Worm (Caenorhabditis elegans): ENCODE results near the gene Y50D4C.12.

Gene Y50D4C.12

DNA sequence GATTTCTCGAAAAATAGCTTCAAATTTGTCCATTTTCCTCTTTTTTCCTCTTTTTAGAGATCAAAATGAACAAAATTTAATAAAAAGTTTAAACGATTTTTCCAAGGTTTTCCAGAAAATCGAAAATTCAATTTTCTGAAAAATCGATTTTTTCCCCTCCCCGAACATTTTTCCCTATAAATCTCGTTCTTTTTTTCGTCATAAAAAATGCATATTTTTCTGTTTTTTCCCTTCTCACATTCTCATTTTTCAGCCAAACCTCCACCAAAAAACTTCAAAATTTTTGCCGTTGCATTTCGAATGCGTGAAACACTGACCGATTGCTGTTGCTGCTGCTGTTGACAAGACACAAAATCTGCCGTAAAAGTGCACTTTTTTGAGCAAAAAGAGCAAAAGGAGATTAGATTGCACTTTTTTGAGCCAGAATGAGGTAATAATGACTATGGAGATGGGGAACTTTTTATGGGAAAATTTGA lies at the start of gene Y50D4C.12, which contains the start of gene unc-34:
Gene Y50D4C.12 (plus strand): TSS at position 301 of the 476 bp plus-strand sequence.
Gene unc-34 (plus strand): TSS at position 426 of the 476 bp plus-strand sequence.
- TF ChIP-seq K02D7.2 (tag; optimal IDR thresholded peaks at IDR 0.05) (no peak), pha-4 (tag; optimal IDR thresholded peaks at IDR 0.05) (no peak)

DNA sequence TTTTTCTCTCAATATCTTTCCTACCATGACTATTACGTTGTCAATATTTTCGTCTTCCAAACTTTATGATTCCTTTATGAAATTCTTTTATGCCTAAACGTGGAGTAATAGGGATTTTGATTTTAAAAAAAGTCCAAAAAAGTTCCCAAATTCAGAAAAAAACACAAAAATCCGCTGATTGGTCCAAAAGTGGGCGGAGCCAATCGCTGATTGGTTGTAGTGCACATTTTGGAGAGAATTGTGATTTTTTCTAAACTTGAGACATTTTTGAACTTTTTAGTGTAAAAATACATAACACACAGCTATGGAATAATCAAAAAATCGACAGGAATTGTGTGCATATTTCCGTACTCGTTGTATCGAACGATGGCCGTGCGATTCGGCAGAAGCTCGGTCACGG lies 43.0 kb upstream of the Y50D4C.12 start:
- TF ChIP-seq zip-5 (tag; optimal IDR thresholded peaks at IDR 0.05) (no peak), pax-1 (tag; optimal IDR thresholded peaks at IDR 0.05) (no peak), nfya-1 (tag; optimal IDR thresholded peaks at IDR 0.05) (peak; percentile 66), che-1 (tag; optimal IDR thresholded peaks at IDR 0.05) (no peak)

DNA sequence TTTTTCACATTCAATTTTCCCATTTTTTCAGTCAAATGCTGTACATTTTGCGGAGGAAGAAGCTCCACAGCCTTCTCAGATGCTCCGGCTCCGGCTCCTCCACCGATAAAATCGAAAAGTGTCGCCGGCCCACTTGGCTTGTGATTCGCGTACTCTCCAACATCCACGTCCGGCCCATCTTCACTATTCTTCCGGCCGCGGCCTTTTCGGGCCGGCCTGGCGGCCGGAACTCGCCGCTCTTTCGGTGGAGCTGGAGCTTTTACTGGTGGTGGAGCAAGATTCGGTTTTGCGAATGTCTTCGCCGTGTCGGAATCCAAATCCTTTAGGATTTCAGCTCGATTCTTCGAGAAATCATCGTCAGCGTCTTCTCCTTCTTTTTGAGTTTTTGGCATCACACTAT lies 39.8 kb upstream of the Y50D4C.12 start:
- TF ChIP-seq C08G9.2 (tag; optimal IDR thresholded peaks at IDR 0.05) (no peak), nfya-1 (tag; optimal IDR thresholded peaks at IDR 0.05) (no peak), madf-2 (tag; optimal IDR thresholded peaks at IDR 0.05) (no peak), eyg-1 (tag; optimal IDR thresholded peaks at IDR 0.05) (no peak), ceh-24 (tag; optimal IDR thresholded peaks at IDR 0.05) (no peak), lin-11 (tag; optimal IDR thresholded peaks at IDR 0.05) (no peak), K09A11.1 (tag; optimal IDR thresholded peaks at IDR 0.05; ENCODE audit: insufficient read depth) (no peak), fkh-6 (tag; optimal IDR thresholded peaks at IDR 0.05) (no peak), ceh-22 (tag; optimal IDR thresholded peaks at IDR 0.05) (no peak), tbx-2 (tag; optimal IDR thresholded peaks at IDR 0.05) (no peak), pag-3 (tag; optimal IDR thresholded peaks at IDR 0.05; ENCODE audit: borderline replicate concordance) (no peak), ama-1 (optimal IDR thresholded peaks at IDR 0.05) (no peak)

DNA sequence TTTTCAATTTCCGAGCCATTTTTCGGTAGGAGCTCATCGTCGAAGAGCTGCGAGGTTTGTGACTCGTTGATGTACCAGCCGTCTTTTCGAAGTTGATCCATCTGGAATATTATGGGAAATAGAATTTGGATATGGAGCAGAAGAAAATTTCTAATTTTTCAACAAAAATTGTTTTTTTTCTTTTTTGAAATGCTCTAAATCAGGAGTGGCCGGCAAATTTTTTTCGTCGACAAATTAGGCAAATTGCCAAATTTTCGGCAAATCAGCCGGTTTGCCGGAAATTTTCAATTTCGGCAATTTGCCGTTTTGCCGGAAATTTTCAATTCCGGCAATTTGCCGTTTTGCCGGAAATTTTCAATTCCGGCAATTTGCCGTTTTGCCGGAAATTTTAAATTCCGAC lies 37.2 kb upstream of the Y50D4C.12 start, which contains the start of gene Y50D4C.3:
Gene Y50D4C.3 (minus strand): TSS at position 101 of the 400 bp plus-strand sequence.
- no peak for TF ChIP-seq unc-86 (tag; optimal IDR thresholded peaks at IDR 0.05)
- no peak for TF ChIP-seq elt-4 (tag; optimal IDR thresholded peaks at IDR 0.05)
- no peak for TF ChIP-seq ceh-34 (tag; optimal IDR thresholded peaks at IDR 0.05)
- no peak for TF ChIP-seq ceh-31 (tag; optimal IDR thresholded peaks at IDR 0.05)
- no peak for TF ChIP-seq dve-1 (tag; optimal IDR thresholded peaks at IDR 0.05)
- no peak for TF ChIP-seq unc-55 (GFP tag; optimal IDR thresholded peaks at IDR 0.05)

DNA sequence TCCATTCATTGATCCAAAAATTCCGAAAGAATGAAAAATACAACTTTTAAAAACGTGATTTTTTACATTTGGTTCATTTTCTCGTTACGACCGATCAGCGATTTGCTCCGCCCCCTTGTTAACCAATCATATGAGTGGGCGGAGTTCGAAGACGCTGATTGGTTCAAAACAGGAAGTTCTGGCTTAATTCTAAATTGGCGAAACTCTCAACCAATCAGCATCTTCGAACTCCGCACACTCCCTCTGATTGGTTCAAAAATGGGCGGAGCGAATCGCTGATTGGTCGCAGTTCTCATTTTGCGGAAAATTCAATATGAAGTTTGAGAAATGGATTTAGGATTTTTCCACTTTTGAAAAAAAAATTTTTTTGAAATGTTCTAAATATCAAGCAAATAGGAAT lies 36.6 kb upstream of the Y50D4C.12 start:
- no peak for TF ChIP-seq ceh-9 (tag; optimal IDR thresholded peaks at IDR 0.05)
- TF ChIP-seq nfya-1 (tag; optimal IDR thresholded peaks at IDR 0.05), result peak; percentile 82

DNA sequence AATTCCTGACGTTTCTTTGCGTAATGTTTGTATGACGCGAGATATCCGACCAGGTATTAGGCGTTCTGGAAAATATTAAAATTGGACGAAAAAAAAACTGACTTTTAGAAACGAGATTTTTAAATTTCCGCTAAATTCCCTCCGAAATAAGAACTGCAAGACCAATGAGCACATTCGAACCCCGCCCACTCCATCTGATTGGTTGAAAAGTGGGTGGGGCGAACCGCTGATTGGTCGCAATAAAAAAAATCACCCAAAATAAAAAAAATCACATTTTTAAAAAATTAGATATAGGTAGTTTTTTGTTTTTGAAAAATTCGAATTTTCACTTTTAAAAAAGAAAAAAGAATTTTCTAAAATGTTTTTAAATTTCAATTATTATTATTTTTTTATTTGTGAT lies 33.3 kb upstream of the Y50D4C.12 start:
- TF ChIP-seq lin-11 (tag; optimal IDR thresholded peaks at IDR 0.05) (no peak), nfya-1 (tag; optimal IDR thresholded peaks at IDR 0.05) (peak; percentile 69), K09A11.1 (tag; optimal IDR thresholded peaks at IDR 0.05; ENCODE audit: insufficient read depth) (no peak)

DNA sequence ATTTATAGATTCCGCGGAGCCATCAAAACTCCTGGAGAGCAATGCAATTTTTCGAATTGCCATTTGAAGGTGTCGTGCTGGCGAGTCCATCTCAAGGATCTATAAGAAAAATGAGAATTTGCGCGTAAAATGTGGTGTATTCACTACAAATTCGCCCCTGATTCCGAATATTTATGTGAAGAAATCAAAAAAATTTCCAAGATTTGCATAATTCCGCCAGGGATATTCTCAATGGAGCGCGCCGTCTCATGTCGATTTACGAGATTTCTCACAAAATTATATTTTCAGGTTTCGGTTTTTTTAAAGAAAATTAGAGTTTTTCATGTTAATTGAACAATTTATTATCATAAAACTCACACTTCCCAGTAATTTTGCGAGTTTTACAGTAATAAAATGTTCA lies 32.6 kb upstream of the Y50D4C.12 start, which contains the start of gene Y50D4C.6:
Gene Y50D4C.6 (minus strand): TSS at position 101 of the 400 bp plus-strand sequence.
- TF ChIP-seq madf-2 (tag; optimal IDR thresholded peaks at IDR 0.05) (no peak), T23F11.4 (GFP tag; optimal IDR thresholded peaks at IDR 0.05) (no peak), syd-9 (tag; optimal IDR thresholded peaks at IDR 0.05) (no peak), ceh-48 (tag; optimal IDR thresholded peaks at IDR 0.05) (no peak), ceh-34 (tag; optimal IDR thresholded peaks at IDR 0.05) (no peak), pag-3 (tag; optimal IDR thresholded peaks at IDR 0.05; ENCODE audit: borderline replicate concordance) (no peak), lim-6 (tag; optimal IDR thresholded peaks at IDR 0.05) (no peak), elt-4 (tag; optimal IDR thresholded peaks at IDR 0.05) (no peak), sdc-2 (tag; optimal IDR thresholded peaks at IDR 0.05) (no peak), nfya-1 (tag; optimal IDR thresholded peaks at IDR 0.05) (no peak), hlh-13 (GFP tag; optimal IDR thresholded peaks at IDR 0.05) (no peak), C38D4.7 (GFP tag; optimal IDR thresholded peaks at IDR 0.05) (no peak), odd-2 (tag; optimal IDR thresholded peaks at IDR 0.05) (no peak), C08G9.2 (tag; optimal IDR thresholded peaks at IDR 0.05) (no peak), ztf-16 (tag; optimal IDR thresholded peaks at IDR 0.05) (no peak), ceh-19 (GFP tag; optimal IDR thresholded peaks at IDR 0.05) (no peak), ceh-14 (tag; optimal IDR thresholded peaks at IDR 0.05) (no peak), tbx-2 (tag; optimal IDR thresholded peaks at IDR 0.05) (no peak)
